Fruit fly (Drosophila melanogaster) whole organism, embryonic: ENCODE data around the gene CG14367.

ENCODE experiments used
- CG10543 ChIP-seq: fragments of 200-800 bp; sonication (Bioruptor generic); optimal IDR thresholded peaks from 3 replicates; lab custom pipeline; 2017; ENCODE audit warnings: missing biosample characterization, mild to moderate bottlenecking, missing genetic modification characterization, moderate library complexity
- CG10565 ChIP-seq: fragments of 200-800 bp; sonication (Bioruptor generic); optimal IDR thresholded peaks from 3 replicates; lab custom pipeline; 2016; ENCODE audit warnings: missing biosample characterization, mild to moderate bottlenecking, missing genetic modification characterization
- CG11085 ChIP-seq: fragments of 200-800 bp; sonication (Bioruptor generic); IDR thresholded peaks from 2 replicates; pipeline ENCODE4 v1.3.6; 2022; ENCODE audit warnings: missing biosample characterization, missing genetic modification characterization
- CG11723 ChIP-seq: fragments of 200-800 bp; sonication (Bioruptor generic); optimal IDR thresholded peaks from 2 replicates; lab custom pipeline; 2017; ENCODE audit warnings: missing biosample characterization, mild to moderate bottlenecking, missing genetic modification characterization
- CG12219 ChIP-seq: fragments of 200-800 bp; sonication (Bioruptor generic); optimal IDR thresholded peaks from 3 replicates; lab custom pipeline; 2018; ENCODE audit warnings: missing biosample characterization, mild to moderate bottlenecking, missing genetic modification characterization
- CG12391 ChIP-seq: fragments of 200-800 bp; sonication (Bioruptor generic); optimal IDR thresholded peaks from 3 replicates; lab custom pipeline; 2018; ENCODE audit warnings: missing biosample characterization, mild to moderate bottlenecking, missing genetic modification characterization, moderate library complexity
- CG12659 ChIP-seq: fragments of 200-800 bp; sonication (Bioruptor generic); optimal IDR thresholded peaks from 3 replicates; lab custom pipeline; 2017; ENCODE audit warnings: mild to moderate bottlenecking, missing biosample characterization, missing genetic modification reagents, missing genetic modification characterization
- CG13894 ChIP-seq: fragments of 200-800 bp; sonication (Bioruptor generic); optimal IDR thresholded peaks from 3 replicates; lab custom pipeline; 2018; ENCODE audit warnings: missing biosample characterization, mild to moderate bottlenecking, missing genetic modification characterization, moderate library complexity
- CG1792 ChIP-seq: fragments of 200-800 bp; sonication (Bioruptor generic); optimal IDR thresholded peaks from 2 replicates; lab custom pipeline; 2016; ENCODE audit warnings: missing biosample characterization, missing genetic modification characterization
- CG18619 ChIP-seq: fragments of 200-800 bp; sonication (Bioruptor generic); optimal IDR thresholded peaks from 3 replicates; lab custom pipeline; 2017; ENCODE audit warnings: missing biosample characterization, mild to moderate bottlenecking, missing genetic modification characterization
- CG2678 ChIP-seq: fragments of 200-800 bp; sonication (Bioruptor generic); optimal IDR thresholded peaks from 3 replicates; lab custom pipeline; 2019; ENCODE audit warnings: missing biosample characterization, mild to moderate bottlenecking, missing genetic modification characterization, moderate library complexity
- CG33213 ChIP-seq: fragments of 200-800 bp; sonication (Bioruptor generic); optimal IDR thresholded peaks from 3 replicates; lab custom pipeline; 2016; ENCODE audit warnings: missing biosample characterization, missing genetic modification characterization
- CG33557 ChIP-seq: fragments of 200-800 bp; sonication (Bioruptor generic); optimal IDR thresholded peaks from 2 replicates; lab custom pipeline; 2019; ENCODE audit warnings: missing biosample characterization, mild to moderate bottlenecking, missing genetic modification characterization, moderate library complexity
- CG34376 ChIP-seq: fragments of 200-800 bp; sonication (Bioruptor generic); optimal IDR thresholded peaks from 2 replicates; lab custom pipeline; 2018; ENCODE audit warnings: missing biosample characterization, mild to moderate bottlenecking, missing genetic modification characterization
- CG43689 ChIP-seq: fragments of 200-800 bp; sonication (Bioruptor generic); IDR thresholded peaks from 2 replicates; pipeline ENCODE4 v1.3.6; 2022; ENCODE audit warnings: missing biosample characterization, missing genetic modification characterization
- CG4730 ChIP-seq: fragments of 200-800 bp; sonication (Bioruptor generic); IDR thresholded peaks from 2 replicates; pipeline ENCODE4 v1.3.6; 2022; ENCODE audit warnings: missing biosample characterization, missing genetic modification characterization
- CG6765 ChIP-seq: fragments of 200-800 bp; sonication (Bioruptor generic); optimal IDR thresholded peaks from 3 replicates; lab custom pipeline; 2017; ENCODE audit warnings: missing biosample characterization, mild to moderate bottlenecking, missing genetic modification characterization
- CG7987 ChIP-seq: fragments of 200-800 bp; sonication (Bioruptor generic); optimal IDR thresholded peaks from 2 replicates; lab custom pipeline; 2018; ENCODE audit warnings: missing biosample characterization, mild to moderate bottlenecking, missing genetic modification characterization, moderate library complexity
- CG8290 ChIP-seq, 3 experiments: fragments of 200-800 bp; sonication (Bioruptor generic); optimal IDR thresholded peaks; 2 replicates each; lab custom pipeline; 2016 to 2019; ENCODE audit warnings: missing biosample characterization in 3 of 3, missing genetic modification characterization in 3 of 3, mild to moderate bottlenecking in 2 of 3, moderate library complexity in 1 of 3
- CG8359 ChIP-seq: fragments of 200-800 bp; sonication (Bioruptor generic); optimal IDR thresholded peaks from 2 replicates; lab custom pipeline; 2017; ENCODE audit warnings: missing biosample characterization, mild to moderate bottlenecking, missing genetic modification characterization, borderline replicate concordance
- CG8924 ChIP-seq: fragments of 200-800 bp; optimal IDR thresholded peaks from 3 replicates; lab custom pipeline; 2019; ENCODE audit warnings: missing biosample characterization, mild to moderate bottlenecking, missing genetic modification characterization, moderate library complexity
- CG9437 ChIP-seq: fragments of 200-800 bp; sonication (Bioruptor generic); optimal IDR thresholded peaks from 2 replicates; lab custom pipeline; 2018; ENCODE audit warnings: missing biosample characterization, mild to moderate bottlenecking, missing genetic modification characterization
- CG9727 ChIP-seq: fragments of 200-800 bp; sonication (Bioruptor generic); optimal IDR thresholded peaks from 3 replicates; lab custom pipeline; 2017; ENCODE audit warnings: missing biosample characterization, mild to moderate bottlenecking, missing genetic modification characterization
- CG9797 ChIP-seq: fragments of 200-800 bp; sonication (Bioruptor generic); optimal IDR thresholded peaks from 3 replicates; lab custom pipeline; 2018; ENCODE audit warnings: missing biosample characterization, mild to moderate bottlenecking, missing genetic modification characterization
- Camta ChIP-seq: fragments of 200-800 bp; sonication (Bioruptor generic); optimal IDR thresholded peaks from 2 replicates; lab custom pipeline; 2016; ENCODE audit warnings: missing biosample characterization, missing genetic modification characterization
- CoRest ChIP-seq: fragments of 200-800 bp; sonication (Bioruptor generic); optimal IDR thresholded peaks from 3 replicates; lab custom pipeline; 2018; ENCODE audit warnings: missing biosample characterization, mild to moderate bottlenecking, missing genetic modification characterization, moderate library complexity
- Doc2 ChIP-seq: fragments of 200-800 bp; sonication (Bioruptor generic); IDR thresholded peaks from 2 replicates; pipeline ENCODE4 v1.3.6; 2022; ENCODE audit warnings: missing biosample characterization, missing genetic modification characterization
- ERR ChIP-seq: fragments of 200-800 bp; sonication (Bioruptor generic); optimal IDR thresholded peaks from 2 replicates; lab custom pipeline; 2016; ENCODE audit warnings: missing biosample characterization, missing genetic modification characterization
- MTF-1 ChIP-seq: fragments of 200-800 bp; sonication (Bioruptor generic); optimal IDR thresholded peaks from 2 replicates; lab custom pipeline; 2018; ENCODE audit warnings: missing biosample characterization, mild to moderate bottlenecking, missing genetic modification characterization, borderline replicate concordance
- Max ChIP-seq: fragments of 200-800 bp; sonication (Bioruptor generic); optimal IDR thresholded peaks from 2 replicates; lab custom pipeline; 2016; ENCODE audit warnings: missing biosample characterization, mild to moderate bottlenecking, missing genetic modification characterization
- Med ChIP-seq: fragments of 200-800 bp; sonication (Bioruptor generic); peaks from one replicate; lab custom pipeline; 2016; ENCODE audit warnings: missing biosample characterization, missing genetic modification characterization, mild to moderate bottlenecking, inconsistent platforms, moderate library complexity
- NK7.1 ChIP-seq: fragments of 200-800 bp; sonication (Bioruptor generic); optimal IDR thresholded peaks from 3 replicates; lab custom pipeline; 2016; ENCODE audit warnings: missing biosample characterization, missing genetic modification characterization
- Ptx1 ChIP-seq: fragments of 200-800 bp; sonication (Bioruptor generic); IDR thresholded peaks from 2 replicates; pipeline ENCODE4 v1.3.6; 2022; ENCODE audit warnings: missing biosample characterization, missing genetic modification characterization
- br ChIP-seq: fragments of >200 bp; optimal IDR thresholded peaks from 2 replicates; lab custom pipeline; 2017
- emc ChIP-seq: fragments of 200-800 bp; sonication (Bioruptor generic); optimal IDR thresholded peaks from 2 replicates; lab custom pipeline; 2016; ENCODE audit warnings: missing biosample characterization, missing genetic modification characterization
- fd64A ChIP-seq: fragments of 200-800 bp; sonication (Bioruptor generic); optimal IDR thresholded peaks from 3 replicates; lab custom pipeline; 2018; ENCODE audit warnings: missing biosample characterization, mild to moderate bottlenecking, missing genetic modification characterization
- fru ChIP-seq: fragments of >200 bp; optimal IDR thresholded peaks from 2 replicates; lab custom pipeline; 2017
- gcm ChIP-seq: fragments of 200-800 bp; sonication (Bioruptor generic); optimal IDR thresholded peaks from 2 replicates; lab custom pipeline; 2019; ENCODE audit warnings: missing biosample characterization, mild to moderate bottlenecking, missing genetic modification characterization, moderate library complexity
- gfzf ChIP-seq: fragments of 200-800 bp; sonication (Bioruptor generic); optimal IDR thresholded peaks from 2 replicates; lab custom pipeline; 2016; ENCODE audit warnings: missing biosample characterization, mild to moderate bottlenecking, missing genetic modification characterization, moderate library complexity
- nerfin-1 ChIP-seq: fragments of 200-800 bp; sonication (Bioruptor generic); optimal IDR thresholded peaks from 3 replicates; lab custom pipeline; 2019; ENCODE audit warnings: missing biosample characterization, mild to moderate bottlenecking, missing genetic modification characterization, moderate library complexity
- phol ChIP-seq: fragments of 200-800 bp; sonication (Bioruptor generic); optimal IDR thresholded peaks from 3 replicates; lab custom pipeline; 2018; ENCODE audit warnings: missing biosample characterization, mild to moderate bottlenecking, missing genetic modification characterization, moderate library complexity
- sima ChIP-seq: fragments of 200-800 bp; sonication (Bioruptor generic); optimal IDR thresholded peaks from 2 replicates; lab custom pipeline; 2016; ENCODE audit warnings: missing biosample characterization, missing genetic modification characterization
- stwl ChIP-seq: fragments of 200-800 bp; sonication (Bioruptor generic); optimal IDR thresholded peaks from 3 replicates; lab custom pipeline; 2018; ENCODE audit warnings: missing biosample characterization, mild to moderate bottlenecking, missing genetic modification characterization, moderate library complexity
- sug ChIP-seq: fragments of 200-800 bp; optimal IDR thresholded peaks from 2 replicates; lab custom pipeline; 2019; ENCODE audit warnings: missing biosample characterization, mild to moderate bottlenecking, missing genetic modification characterization, moderate library complexity
- tgo ChIP-seq: fragments of 200-800 bp; sonication (Bioruptor generic); IDR thresholded peaks from 3 replicates; pipeline ENCODE4 v1.3.6; 2022; ENCODE audit warnings: missing biosample characterization, missing genetic modification characterization
- trem ChIP-seq: fragments of 200-800 bp; optimal IDR thresholded peaks from 3 replicates; lab custom pipeline; 2019; ENCODE audit warnings: missing biosample characterization, mild to moderate bottlenecking, missing genetic modification characterization, moderate library complexity

Gene CG14367

dm6 chr3R:13682994-13683623, 10.7 kb upstream of the CG14367 start (continued):
- TF ChIP-seq CG8290 (GFP tag; optimal IDR thresholded peaks at IDR 0.05; lab: Kevin White, UChicago) (no peak), CG8290 (tag; optimal IDR thresholded peaks at IDR 0.05; lab: Kevin White, UChicago) (peak in 1 of 2 experiments; percentile 22), Doc2 (GFP tag; lab: Robert Waterston, UW) (no peak), CoRest (tag; lab: Kevin White, UChicago) (no peak), Camta (GFP tag; lab: Kevin White, UChicago) (no peak), CG11085 (GFP tag; lab: Robert Waterston, UW) (no peak), CG9437 (GFP tag; lab: Kevin White, UChicago) (no peak), fd64A (no peak), CG43689 (no peak), fru (lab: Kevin White, UChicago) (no peak), sug (no peak), CG12391 (tag; lab: Kevin White, UChicago) (no peak), sima (GFP tag; lab: Kevin White, UChicago) (no peak), nerfin-1 (tag; lab: Kevin White, UChicago) (no peak), ERR (no peak), tgo (GFP tag; lab: Robert Waterston, UW) (no peak), Med (GFP tag; lab: Kevin White, UChicago) (peak; percentile 70), NK7.1 (no peak)

- TF ChIP-seq Max (GFP tag; lab: Kevin White, UChicago) (peak; percentile 1), CG11723 (GFP tag; lab: Kevin White, UChicago) (no peak), CG12219 (GFP tag; lab: Kevin White, UChicago) (peak; percentile 24), CG18619 (peak; percentile 23), CG10543 (peak; percentile 10), CG33213 (GFP tag; lab: Kevin White, UChicago) (peak; percentile 18), phol (tag; lab: Kevin White, UChicago) (peak; percentile 98), CG8924 (tag; lab: Kevin White, UChicago) (peak; percentile 21), CG12659 (peak; percentile 83), Med (GFP tag; lab: Kevin White, UChicago) (peak; percentile 90), CG10565 (GFP tag; lab: Kevin White, UChicago) (no peak), Ptx1 (no peak), CG2678 (tag; lab: Kevin White, UChicago) (peak; percentile 13), MTF-1 (GFP tag; lab: Kevin White, UChicago) (peak; percentile 0), CG6765 (GFP tag; lab: Kevin White, UChicago) (no peak), br (lab: Kevin White, UChicago) (no peak), CG8359 (GFP tag; lab: Kevin White, UChicago) (peak; percentile 9), CG8290 (GFP tag; optimal IDR thresholded peaks at IDR 0.05; lab: Kevin White, UChicago) (no peak), CG8290 (tag; optimal IDR thresholded peaks at IDR 0.05; lab: Kevin White, UChicago) (peak in 1 of 2 experiments; percentile 72), CG9727 (GFP tag; lab: Kevin White, UChicago) (peak; percentile 27), CG7987 (GFP tag; lab: Kevin White, UChicago) (peak; percentile 74), emc (GFP tag; lab: Kevin White, UChicago) (peak; percentile 28), CG4730 (GFP tag; lab: Robert Waterston, UW) (no peak), CG34376 (GFP tag; lab: Kevin White, UChicago) (peak; percentile 54), gfzf (GFP tag; lab: Kevin White, UChicago) (peak; percentile 63), stwl (peak; percentile 32), CG13894 (tag; lab: Kevin White, UChicago) (peak; percentile 40), CG1792 (peak; percentile 32), CG9797 (GFP tag; lab: Kevin White, UChicago) (peak; percentile 54), trem (tag; lab: Kevin White, UChicago) (peak; percentile 54), gcm (GFP tag; lab: Kevin White, UChicago) (peak; percentile 15), CG33557 (peak; percentile 1)
Measured at dm6 chr3R:13683624-13684568, 10.0 kb upstream of the CG14367 start, which contains the start of gene flfl. TSS of gene flfl (plus strand) at chr3R:13683921.
